Fruit fly (Drosophila melanogaster): ENCODE measurements around the gene CG12025.

CG12025 gene

dm6 chr3L:1859563-1859962, 5.7 kb upstream of the CG12025 start:
- peak; percentile 17 for TF ChIP-seq HLH106 (tag; optimal IDR thresholded peaks at IDR 0.05)
- no peak for TF ChIP-seq sv (GFP tag; optimal IDR thresholded peaks at IDR 0.05)
- peak; percentile 8 for TF ChIP-seq rgr (GFP tag; optimal IDR thresholded peaks at IDR 0.05)
- peak; percentile 8 for TF ChIP-seq CG9705 (GFP tag; optimal IDR thresholded peaks at IDR 0.05)
- no peak for TF ChIP-seq N (GFP tag; optimal IDR thresholded peaks at IDR 0.05)
- TF ChIP-seq Sp1 (GFP tag; optimal IDR thresholded peaks at IDR 0.05), result peak; percentile 22
- TF ChIP-seq Hr83 (GFP tag; optimal IDR thresholded peaks at IDR 0.05; ENCODE audit: poor library complexity, severe bottlenecking), result peak; percentile 53
- TF ChIP-seq Dfd (GFP tag; optimal IDR thresholded peaks at IDR 0.05), result peak; percentile 5

- TF ChIP-seq GATAd (GFP tag; optimal IDR thresholded peaks at IDR 0.05), result no peak
- no peak for TF ChIP-seq dsf (GFP tag; optimal IDR thresholded peaks at IDR 0.05; ENCODE audit: borderline replicate concordance)
- no peak for TF ChIP-seq h (GFP tag; optimal IDR thresholded peaks at IDR 0.05)
- TF ChIP-seq usp (GFP tag; optimal IDR thresholded peaks at IDR 0.05), result no peak
- TF ChIP-seq HLH106 (tag; optimal IDR thresholded peaks at IDR 0.05), result no peak
- TF ChIP-seq Vsx2 (GFP tag; optimal IDR thresholded peaks at IDR 0.05; ENCODE audit: partially characterized antibody), result no peak
These were observed 4.5 kb upstream of the CG12025 start for dm6 chr3L:1860749-1861148.

- TF ChIP-seq N (GFP tag; optimal IDR thresholded peaks at IDR 0.05) (peak; percentile 81), Rel (GFP tag; optimal IDR thresholded peaks at IDR 0.05) (peak; percentile 5), Rel (tag; optimal IDR thresholded peaks at IDR 0.05) (peak; percentile 11), lola (GFP tag; optimal IDR thresholded peaks at IDR 0.05) (no peak), OdsH (GFP tag; optimal IDR thresholded peaks at IDR 0.05) (no peak), dl (GFP tag; optimal IDR thresholded peaks at IDR 0.05; ENCODE audit: insufficient read depth in 1 of 2, partially characterized antibody in 2 of 2) (peak in 1 of 2 experiments; percentile 2), foxo (GFP tag; optimal IDR thresholded peaks at IDR 0.05) (no peak)
These were observed 3.8 kb upstream of the CG12025 start for dm6 chr3L:1861400-1861793.

- TF ChIP-seq HLH106 (tag; optimal IDR thresholded peaks at IDR 0.05) (peak; percentile 51), Sp1 (GFP tag; optimal IDR thresholded peaks at IDR 0.05) (peak; percentile 46), OdsH (GFP tag; optimal IDR thresholded peaks at IDR 0.05) (no peak), br (GFP tag; optimal IDR thresholded peaks at IDR 0.05) (peak; percentile 27), fru (GFP tag; optimal IDR thresholded peaks at IDR 0.05) (peak; percentile 33), tai (GFP tag; optimal IDR thresholded peaks at IDR 0.05) (no peak), Abd-B (GFP tag; optimal IDR thresholded peaks at IDR 0.05) (no peak), dl (GFP tag; optimal IDR thresholded peaks at IDR 0.05; ENCODE audit: insufficient read depth in 1 of 2, partially characterized antibody in 2 of 2) (no peak), h (GFP tag; optimal IDR thresholded peaks at IDR 0.05) (peak; percentile 59), CG9705 (GFP tag; optimal IDR thresholded peaks at IDR 0.05) (peak; percentile 46), Hnf4 (GFP tag; optimal IDR thresholded peaks at IDR 0.05) (peak; percentile 35), woc (GFP tag; optimal IDR thresholded peaks at IDR 0.05) (peak; percentile 82), sv (GFP tag; optimal IDR thresholded peaks at IDR 0.05) (peak; percentile 45), Jra (GFP tag; optimal IDR thresholded peaks at IDR 0.05) (peak; percentile 60), Vsx2 (GFP tag; optimal IDR thresholded peaks at IDR 0.05; ENCODE audit: partially characterized antibody) (no peak), dmrt93B (GFP tag; optimal IDR thresholded peaks at IDR 0.05) (peak; percentile 59), CrebA (GFP tag; optimal IDR thresholded peaks at IDR 0.05; ENCODE audit: borderline replicate concordance) (no peak), Hr78 (GFP tag; optimal IDR thresholded peaks at IDR 0.05) (no peak), rgr (GFP tag; optimal IDR thresholded peaks at IDR 0.05) (peak; percentile 48), sage (GFP tag; optimal IDR thresholded peaks at IDR 0.05) (no peak), foxo (GFP tag; optimal IDR thresholded peaks at IDR 0.05) (peak in 1 of 2 experiments; percentile 66), CG32264 (GFP tag; optimal IDR thresholded peaks at IDR 0.05) (no peak), usp (GFP tag; optimal IDR thresholded peaks at IDR 0.05) (no peak), Hr83 (GFP tag; optimal IDR thresholded peaks at IDR 0.05; ENCODE audit: poor library complexity, severe bottlenecking) (peak; percentile 88), ey (GFP tag; optimal IDR thresholded peaks at IDR 0.05) (peak; percentile 36)
These were observed 3.3 kb upstream of the CG12025 start, which contains the start of gene Rap1 for dm6 chr3L:1861794-1862447. Gene Rap1, minus strand, starts transcription at chr3L:1862239.

All from whole organism, wandering third instar larva.